Worm (Caenorhabditis elegans): ENCODE data around the gene jmjd-2.

jmjd-2 gene

DNA sequence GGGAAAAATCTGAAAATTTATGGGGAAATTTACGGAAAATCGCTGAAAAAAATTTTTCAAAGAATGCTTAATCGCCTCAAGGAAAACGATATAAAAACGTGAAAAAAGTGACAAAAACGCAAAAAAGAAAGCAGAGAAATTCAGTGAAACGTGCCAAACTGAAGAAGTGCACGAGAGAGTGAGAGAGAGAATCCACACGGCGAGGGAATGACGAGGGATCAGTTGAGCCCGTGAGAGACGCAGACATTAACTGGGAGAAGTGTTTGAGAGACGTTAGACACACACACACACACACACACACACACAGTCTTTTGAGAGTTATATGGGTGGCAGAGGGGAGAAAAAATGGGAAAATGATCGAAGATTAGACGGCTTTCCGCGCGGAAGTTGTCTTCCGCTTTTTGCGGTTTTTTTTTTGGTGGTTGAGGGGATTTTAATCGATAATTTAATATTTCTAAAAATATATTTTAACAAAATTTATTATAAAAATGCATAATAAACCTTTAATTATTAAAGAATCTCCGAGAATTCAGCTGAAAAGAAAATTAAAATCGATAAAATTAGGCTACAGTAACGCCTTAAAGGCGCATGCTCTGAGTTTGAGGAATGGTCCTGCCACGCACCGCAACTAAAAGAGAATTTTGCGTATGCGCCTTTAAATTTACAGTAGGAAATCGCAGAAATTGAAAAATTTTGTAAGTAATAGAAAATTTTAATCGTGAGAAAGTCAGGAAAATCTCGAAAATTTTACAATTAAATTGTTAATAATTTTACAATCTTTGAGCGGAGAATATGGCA, 1.3 kb upstream of the jmjd-2 start:
- TF ChIP-seq nhr-23 (tag; optimal IDR thresholded peaks at IDR 0.05) (peak; percentile 22), hmg-11 (tag; optimal IDR thresholded peaks at IDR 0.05) (peak; percentile 88), nhr-25 (tag; optimal IDR thresholded peaks at IDR 0.05) (peak; percentile 47), nfya-1 (tag; optimal IDR thresholded peaks at IDR 0.05; ENCODE audit: insufficient read depth) (peak; percentile 82), jun-1 (tag; optimal IDR thresholded peaks at IDR 0.05) (peak; percentile 11), ceh-82 (tag; optimal IDR thresholded peaks at IDR 0.05) (no peak), zag-1 (tag; optimal IDR thresholded peaks at IDR 0.05) (no peak), lin-15B (tag; optimal IDR thresholded peaks at IDR 0.05) (peak; percentile 71), fkh-10 (GFP tag; optimal IDR thresholded peaks at IDR 0.05) (peak; percentile 32), elt-3 (tag; optimal IDR thresholded peaks at IDR 0.05) (no peak), pha-4 (tag; optimal IDR thresholded peaks at IDR 0.05) (peak; percentile 74), nhr-43 (tag; optimal IDR thresholded peaks at IDR 0.05; ENCODE audit: poor library complexity, severe bottlenecking) (no peak), snpc-4 (tag; optimal IDR thresholded peaks at IDR 0.05) (peak; percentile 20), mdl-1 (tag; optimal IDR thresholded peaks at IDR 0.05) (peak; percentile 35), elt-1 (tag; optimal IDR thresholded peaks at IDR 0.05) (peak; percentile 19), skn-1 (tag; optimal IDR thresholded peaks at IDR 0.05) (peak; percentile 45), lin-39 (tag; optimal IDR thresholded peaks at IDR 0.05) (peak; percentile 66), elt-2 (tag; optimal IDR thresholded peaks at IDR 0.05) (peak; percentile 40), nhr-28 (tag; optimal IDR thresholded peaks at IDR 0.05) (no peak)

DNA sequence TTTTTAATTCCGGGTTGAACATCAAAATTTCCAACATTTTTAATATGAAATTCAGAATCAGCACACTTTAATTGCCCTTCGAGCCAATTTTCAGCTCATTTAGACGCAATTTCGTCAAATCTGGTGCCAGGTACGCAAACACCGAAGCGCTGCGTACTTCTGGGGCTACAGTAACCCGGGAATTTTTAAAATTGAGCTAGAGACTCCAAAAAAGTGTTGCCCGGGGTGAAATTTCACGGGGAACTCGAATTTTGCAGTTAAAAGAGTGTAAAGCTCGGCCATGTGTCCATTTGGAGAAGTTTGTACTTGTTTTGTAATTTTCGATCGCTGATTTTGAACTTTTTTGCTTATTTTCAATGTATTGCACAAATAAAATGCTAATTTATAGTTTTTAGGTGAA, 1.1 kb downstream of the jmjd-2 start:
- TF ChIP-seq tbx-2 (tag; optimal IDR thresholded peaks at IDR 0.05) (no peak), skn-1 (tag; optimal IDR thresholded peaks at IDR 0.05) (no peak), ZK546.5 (tag; optimal IDR thresholded peaks at IDR 0.05) (no peak), egl-27 (tag; optimal IDR thresholded peaks at IDR 0.05) (no peak), eor-1 (tag; optimal IDR thresholded peaks at IDR 0.05) (no peak), elt-2 (tag; optimal IDR thresholded peaks at IDR 0.05) (no peak), mdl-1 (tag; optimal IDR thresholded peaks at IDR 0.05) (no peak), ceh-82 (tag; optimal IDR thresholded peaks at IDR 0.05) (no peak), fkh-2 (tag; optimal IDR thresholded peaks at IDR 0.05) (no peak), unc-62 (GFP tag; optimal IDR thresholded peaks at IDR 0.05) (no peak), ama-1 (optimal IDR thresholded peaks at IDR 0.05) (no peak), lin-39 (tag; optimal IDR thresholded peaks at IDR 0.05) (no peak), nhr-77 (tag; optimal IDR thresholded peaks at IDR 0.05) (no peak), hmg-11 (tag; optimal IDR thresholded peaks at IDR 0.05) (no peak)

DNA sequence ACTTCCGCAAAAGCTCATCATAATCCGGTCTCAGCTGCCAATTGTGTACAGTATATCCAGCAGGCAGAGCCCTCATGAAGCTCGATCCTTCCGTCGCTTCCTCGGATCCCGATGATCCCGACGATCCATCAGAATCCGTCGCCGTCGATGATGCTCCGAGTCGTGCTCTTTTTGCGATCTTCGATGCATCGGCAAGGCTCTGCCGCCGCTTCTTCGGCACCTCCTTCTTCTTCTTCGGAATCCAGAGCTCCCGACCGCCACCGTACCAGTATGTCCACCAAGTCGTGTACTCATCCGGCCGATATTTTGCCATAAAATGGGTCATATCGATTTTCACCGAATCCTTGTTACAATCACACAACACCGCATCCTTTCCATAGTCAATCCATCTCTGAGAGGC, 3.5 kb downstream of the jmjd-2 start:
- TF ChIP-seq nfya-1 (tag; optimal IDR thresholded peaks at IDR 0.05; ENCODE audit: insufficient read depth) = no peak
- TF ChIP-seq lin-15B (tag; optimal IDR thresholded peaks at IDR 0.05) = no peak
- TF ChIP-seq nhr-23 (tag; optimal IDR thresholded peaks at IDR 0.05) = no peak

- no peak for TF ChIP-seq ama-1 (optimal IDR thresholded peaks at IDR 0.05)
- TF ChIP-seq pha-4 (tag; optimal IDR thresholded peaks at IDR 0.05) = no peak
- TF ChIP-seq nhr-237 (tag; optimal IDR thresholded peaks at IDR 0.05) = no peak
- no peak for TF ChIP-seq fos-1 (tag; optimal IDR thresholded peaks at IDR 0.05)
- no peak for TF ChIP-seq ceh-28 (tag; optimal IDR thresholded peaks at IDR 0.05)
- TF ChIP-seq lin-15B (tag; optimal IDR thresholded peaks at IDR 0.05) = no peak
- no peak for TF ChIP-seq eor-1 (tag; optimal IDR thresholded peaks at IDR 0.05)
- no peak for TF ChIP-seq mml-1 (tag; optimal IDR thresholded peaks at IDR 0.05)
- no peak for TF ChIP-seq fkh-10 (GFP tag; optimal IDR thresholded peaks at IDR 0.05)
- TF ChIP-seq nhr-43 (tag; optimal IDR thresholded peaks at IDR 0.05; ENCODE audit: poor library complexity, severe bottlenecking) = no peak
- no peak for TF ChIP-seq ceh-9 (tag; optimal IDR thresholded peaks at IDR 0.05)
- TF ChIP-seq skn-1 (tag; optimal IDR thresholded peaks at IDR 0.05) = no peak
- no peak for TF ChIP-seq nfya-1 (tag; optimal IDR thresholded peaks at IDR 0.05; ENCODE audit: insufficient read depth)
- TF ChIP-seq unc-39 (tag; optimal IDR thresholded peaks at IDR 0.05) = no peak
- TF ChIP-seq nhr-28 (tag; optimal IDR thresholded peaks at IDR 0.05) = no peak
- TF ChIP-seq egl-27 (tag; optimal IDR thresholded peaks at IDR 0.05) = no peak
Observed at ce11 chrII:14237245-14237806, 6.1 kb downstream of the jmjd-2 start.
